Fruit fly (Drosophila melanogaster) whole organism, prepupa: Measurements from ENCODE around the gene MED1.

Experiments
- Blimp-1 ChIP-seq: fragments of 200-800 bp; sonication (Bioruptor generic); optimal IDR thresholded peaks from 3 replicates; lab custom pipeline; 2017; ENCODE audit warnings: missing biosample characterization, missing genetic modification characterization, mild to moderate bottlenecking, moderate library complexity, missing genetic modification reagents
- CG10631 ChIP-seq: fragments of 200-800 bp; sonication (Bioruptor generic); optimal IDR thresholded peaks from 2 replicates; lab custom pipeline; 2016; ENCODE audit warnings: missing biosample characterization, missing genetic modification characterization
- CG11294 ChIP-seq: fragments of 200-800 bp; sonication (Bioruptor generic); IDR thresholded peaks from 2 replicates; pipeline ENCODE4 v1.3.6; 2022; ENCODE audit warnings: missing biosample characterization, missing genetic modification characterization
- CG11902 ChIP-seq: fragments of 200-800 bp; sonication (Bioruptor generic); optimal IDR thresholded peaks from 3 replicates; lab custom pipeline; 2016; ENCODE audit warnings: missing biosample characterization, missing genetic modification characterization
- CG15336 ChIP-seq: fragments of 200-800 bp; sonication (Bioruptor generic); IDR thresholded peaks from 2 replicates; pipeline ENCODE4 v1.3.6; 2022; ENCODE audit warnings: missing biosample characterization, missing genetic modification characterization
- CG1621 ChIP-seq: fragments of 200-800 bp; sonication (Bioruptor generic); optimal IDR thresholded peaks from 3 replicates; lab custom pipeline; 2018; ENCODE audit warnings: missing biosample characterization, mild to moderate bottlenecking, missing genetic modification characterization
- CG3032 ChIP-seq: fragments of 200-800 bp; optimal IDR thresholded peaks from 2 replicates; lab custom pipeline; 2019; ENCODE audit warnings: missing biosample characterization, mild to moderate bottlenecking, missing genetic modification characterization, moderate library complexity
- CG31627 ChIP-seq: fragments of 200-800 bp; sonication (Bioruptor generic); optimal IDR thresholded peaks from 3 replicates; lab custom pipeline; 2016; ENCODE audit warnings: missing biosample characterization, missing genetic modification characterization
- CG3919 ChIP-seq: fragments of 200-800 bp; sonication (Bioruptor generic); optimal IDR thresholded peaks from 3 replicates; lab custom pipeline; 2016; ENCODE audit warnings: missing biosample characterization, missing genetic modification characterization
- CG6792 ChIP-seq: fragments of 200-800 bp; sonication (Bioruptor generic); optimal IDR thresholded peaks from 3 replicates; lab custom pipeline; 2016; ENCODE audit warnings: missing biosample characterization, missing genetic modification characterization
- CG6808 ChIP-seq: fragments of 200-800 bp; sonication (Bioruptor generic); optimal IDR thresholded peaks from 3 replicates; lab custom pipeline; 2017; ENCODE audit warnings: missing biosample characterization, missing genetic modification characterization, mild to moderate bottlenecking, moderate library complexity, missing genetic modification reagents
- CG7368 ChIP-seq: fragments of 200-800 bp; sonication (Bioruptor generic); optimal IDR thresholded peaks from 3 replicates; lab custom pipeline; 2016; ENCODE audit warnings: missing biosample characterization, missing genetic modification characterization
- CG8319 ChIP-seq: fragments of 200-800 bp; sonication (Bioruptor generic); optimal IDR thresholded peaks from 3 replicates; lab custom pipeline; 2016; ENCODE audit warnings: missing biosample characterization, missing genetic modification characterization
- CG9139 ChIP-seq: fragments of 200-800 bp; sonication (Bioruptor generic); optimal IDR thresholded peaks from 3 replicates; lab custom pipeline; 2017; ENCODE audit warnings: missing biosample characterization, mild to moderate bottlenecking, missing genetic modification characterization
- Eip75B ChIP-seq: fragments of 200-800 bp; sonication (Bioruptor generic); optimal IDR thresholded peaks from 3 replicates; lab custom pipeline; 2016; ENCODE audit warnings: missing biosample characterization, missing genetic modification characterization
- Eip78C ChIP-seq: fragments of 200-800 bp; sonication (Bioruptor generic); peaks from one replicate; lab custom pipeline; 2016; ENCODE audit warnings: missing biosample characterization, missing genetic modification characterization
- Ets21C ChIP-seq: fragments of 200-800 bp; sonication (Bioruptor generic); optimal IDR thresholded peaks from 3 replicates; lab custom pipeline; 2016; ENCODE audit warnings: missing biosample characterization, missing genetic modification characterization
- Gug ChIP-seq: fragments of 200-800 bp; sonication (Bioruptor generic); IDR thresholded peaks from 2 replicates; pipeline ENCODE4 v1.3.6; 2022; ENCODE audit warnings: missing biosample characterization, missing genetic modification characterization
- Hr39 ChIP-seq: fragments of 200-800 bp; sonication (Bioruptor generic); optimal IDR thresholded peaks from 2 replicates; lab custom pipeline; 2016; ENCODE audit warnings: missing biosample characterization, missing genetic modification characterization
- Hr4 ChIP-seq: fragments of 200-800 bp; sonication (Bioruptor generic); optimal IDR thresholded peaks from 3 replicates; lab custom pipeline; 2016; ENCODE audit warnings: missing biosample characterization, missing genetic modification characterization
- Lpt ChIP-seq: fragments of 200-800 bp; sonication (Bioruptor generic); optimal IDR thresholded peaks from 3 replicates; lab custom pipeline; 2016; ENCODE audit warnings: missing biosample characterization, missing genetic modification characterization
- Met ChIP-seq: fragments of 200-800 bp; sonication (Bioruptor generic); optimal IDR thresholded peaks from 3 replicates; lab custom pipeline; 2016; ENCODE audit warnings: missing biosample characterization, missing genetic modification characterization
- OdsH ChIP-seq: fragments of 200-800 bp; sonication (Bioruptor generic); optimal IDR thresholded peaks from 3 replicates; lab custom pipeline; 2016; ENCODE audit warnings: missing biosample characterization, missing genetic modification characterization
- Smox ChIP-seq: fragments of 200-800 bp; sonication (Bioruptor generic); optimal IDR thresholded peaks from 3 replicates; lab custom pipeline; 2016; ENCODE audit warnings: missing biosample characterization, missing genetic modification characterization
- Sox14 ChIP-seq: fragments of 200-800 bp; sonication (Bioruptor generic); optimal IDR thresholded peaks from 3 replicates; lab custom pipeline; 2016; ENCODE audit warnings: missing biosample characterization, missing genetic modification characterization
- acj6 ChIP-seq: fragments of 200-800 bp; sonication (Bioruptor generic); optimal IDR thresholded peaks from 3 replicates; lab custom pipeline; 2016; ENCODE audit warnings: missing biosample characterization, missing genetic modification characterization
- cyc ChIP-seq: fragments of 200-800 bp; sonication (Bioruptor generic); optimal IDR thresholded peaks from 3 replicates; lab custom pipeline; 2016; ENCODE audit warnings: missing biosample characterization, missing genetic modification characterization
- dac ChIP-seq: fragments of 200-800 bp; sonication (Bioruptor generic); optimal IDR thresholded peaks from 2 replicates; lab custom pipeline; 2017; ENCODE audit warnings: missing biosample characterization, mild to moderate bottlenecking, missing genetic modification characterization
- dsx ChIP-seq: fragments of 200-800 bp; optimal IDR thresholded peaks from 3 replicates; lab custom pipeline; 2019; ENCODE audit warnings: missing biosample characterization, mild to moderate bottlenecking, missing genetic modification characterization, moderate library complexity; ENCODE audit not compliant: poor library complexity, severe bottlenecking
- eg ChIP-seq: fragments of 200-800 bp; sonication (Bioruptor generic); IDR thresholded peaks from 3 replicates; pipeline ENCODE4 v1.3.6; 2022; ENCODE audit warnings: missing biosample characterization, missing genetic modification characterization
- esn ChIP-seq: fragments of 200-800 bp; sonication (Bioruptor generic); optimal IDR thresholded peaks from 2 replicates; lab custom pipeline; 2016; ENCODE audit warnings: missing biosample characterization, mild to moderate bottlenecking, missing genetic modification characterization, moderate library complexity
- fd59A ChIP-seq: fragments of 200-800 bp; sonication (Bioruptor generic); optimal IDR thresholded peaks from 2 replicates; lab custom pipeline; 2017; ENCODE audit warnings: missing biosample characterization, mild to moderate bottlenecking, missing genetic modification characterization, missing genetic modification reagents
- fd85E ChIP-seq: fragments of 200-800 bp; sonication (Bioruptor generic); optimal IDR thresholded peaks from 3 replicates; lab custom pipeline; 2016; ENCODE audit warnings: missing biosample characterization, missing genetic modification characterization
- fkh ChIP-seq: fragments of 200-800 bp; sonication (Bioruptor generic); optimal IDR thresholded peaks from 3 replicates; lab custom pipeline; 2017; ENCODE audit warnings: missing biosample characterization, mild to moderate bottlenecking, missing genetic modification characterization, moderate library complexity
- lz ChIP-seq: fragments of 200-800 bp; sonication (Bioruptor generic); optimal IDR thresholded peaks from 3 replicates; lab custom pipeline; 2016; ENCODE audit warnings: missing biosample characterization, missing genetic modification characterization
- pdm3 ChIP-seq: fragments of 200-800 bp; sonication (Bioruptor generic); optimal IDR thresholded peaks from 3 replicates; lab custom pipeline; 2016; ENCODE audit warnings: missing biosample characterization, missing genetic modification characterization
- salr ChIP-seq, 2 experiments: fragments of 200-800 bp; sonication (Bioruptor generic); optimal IDR thresholded peaks; 3 replicates each; lab custom pipeline; 2016 to 2018; ENCODE audit warnings: missing biosample characterization in 2 of 2, missing genetic modification characterization in 2 of 2, mild to moderate bottlenecking in 1 of 2
- spab ChIP-seq: fragments of 200-800 bp; sonication (Bioruptor generic); optimal IDR thresholded peaks from 2 replicates; lab custom pipeline; 2017; ENCODE audit warnings: missing biosample characterization, mild to moderate bottlenecking, missing genetic modification characterization, missing genetic modification reagents
- ss ChIP-seq, 2 experiments: fragments of 200-800 bp; sonication (Bioruptor generic); optimal IDR thresholded peaks; 2 replicates in 1 of 2; 3 replicates in 1 of 2; lab custom pipeline; 2017 to 2018; ENCODE audit warnings: mild to moderate bottlenecking in 2 of 2, missing biosample characterization in 2 of 2, missing genetic modification characterization in 2 of 2, moderate library complexity in 1 of 2
- svp ChIP-seq: fragments of 200-800 bp; sonication (Bioruptor generic); peaks from one replicate; lab custom pipeline; 2016; ENCODE audit warnings: missing biosample characterization, missing genetic modification characterization
- topi ChIP-seq: fragments of 200-800 bp; sonication (Bioruptor generic); optimal IDR thresholded peaks from 3 replicates; lab custom pipeline; 2016; ENCODE audit warnings: missing biosample characterization, missing genetic modification characterization

The MED1 gene

DNA sequence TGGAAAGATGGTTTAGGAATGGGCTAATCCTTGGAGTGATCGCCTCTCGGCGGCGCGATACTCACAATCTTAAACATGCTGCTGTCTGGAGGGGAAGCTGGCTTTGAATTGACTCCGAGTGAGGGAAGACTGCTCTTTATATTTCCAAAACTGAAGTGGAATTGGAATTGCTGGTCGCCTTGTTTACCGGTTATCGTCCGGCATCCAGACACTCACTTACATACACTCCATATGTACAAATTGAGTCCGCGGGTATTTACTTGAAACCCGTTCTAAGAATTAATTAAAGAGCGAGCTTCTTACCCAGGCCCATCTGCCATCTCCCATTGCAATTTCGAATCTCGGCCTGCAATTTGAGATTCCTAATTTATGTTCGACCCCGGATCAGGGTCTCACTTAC, 32.6 kb upstream of the MED1 start, which contains the start of gene Cpr78E:
Gene Cpr78E (minus strand): TSS at position 101 of the 400 bp plus-strand sequence.
- TF ChIP-seq Lpt (GFP tag; lab: Kevin White, UChicago) = no peak
- TF ChIP-seq svp = peak; percentile 26

DNA sequence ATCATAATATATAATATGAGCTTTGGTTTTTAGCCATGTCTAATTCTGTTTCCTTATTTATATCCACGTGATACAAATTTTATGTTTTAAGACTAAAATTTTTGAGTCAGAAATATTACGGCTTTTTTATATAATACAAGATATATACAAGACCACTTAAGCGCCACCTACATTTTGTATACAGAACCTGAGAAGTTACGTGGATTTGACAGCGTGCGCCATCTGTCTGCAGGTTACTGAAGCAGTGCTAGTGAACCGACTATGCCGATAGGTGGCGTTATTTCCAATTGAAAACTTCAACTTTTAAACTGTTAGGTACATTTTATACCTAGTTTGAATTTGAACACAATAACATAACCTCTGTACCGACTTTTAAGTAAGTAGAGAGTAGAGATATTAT, 18.5 kb upstream of the MED1 start:
- peak; percentile 35 for TF ChIP-seq Hr4 (GFP tag; lab: Kevin White, UChicago)
- peak; percentile 24 for TF ChIP-seq Smox
- TF ChIP-seq lz (GFP tag; lab: Kevin White, UChicago) = peak; percentile 68
- TF ChIP-seq Blimp-1 = no peak
- TF ChIP-seq topi (GFP tag; lab: Kevin White, UChicago) = peak; percentile 47
- peak; percentile 47 for TF ChIP-seq pdm3 (GFP tag; lab: Kevin White, UChicago)
- TF ChIP-seq CG6792 (GFP tag; lab: Kevin White, UChicago) = peak; percentile 27
- peak; percentile 69 for TF ChIP-seq cyc (GFP tag; lab: Kevin White, UChicago)
- TF ChIP-seq Met (GFP tag; lab: Kevin White, UChicago) = peak; percentile 48
- no peak for TF ChIP-seq CG7368 (GFP tag; lab: Kevin White, UChicago)
- TF ChIP-seq CG3919 (GFP tag; lab: Kevin White, UChicago) = peak; percentile 21
- peak; percentile 69 for TF ChIP-seq Eip78C (GFP tag; lab: Kevin White, UChicago)
- peak; percentile 26 for TF ChIP-seq acj6 (GFP tag; lab: Kevin White, UChicago)
- TF ChIP-seq fd85E (GFP tag; lab: Kevin White, UChicago) = no peak
- peak; percentile 45 for TF ChIP-seq OdsH (GFP tag; lab: Kevin White, UChicago)
- TF ChIP-seq svp = peak; percentile 23
- no peak for TF ChIP-seq spab (GFP tag; lab: Kevin White, UChicago)
- no peak for TF ChIP-seq CG8319 (GFP tag; lab: Kevin White, UChicago)
- peak; percentile 19 for TF ChIP-seq Eip75B (GFP tag; lab: Kevin White, UChicago)
- TF ChIP-seq Ets21C (GFP tag; lab: Kevin White, UChicago) = peak; percentile 36
- peak; percentile 69 for TF ChIP-seq esn
- no peak for TF ChIP-seq ss (GFP tag; optimal IDR thresholded peaks at IDR 0.05; lab: Kevin White, UChicago)
- TF ChIP-seq CG10631 (GFP tag; lab: Kevin White, UChicago) = peak; percentile 16
- TF ChIP-seq fkh (GFP tag; lab: Kevin White, UChicago) = no peak
- TF ChIP-seq CG11902 = peak; percentile 46
- TF ChIP-seq CG15336 (GFP tag; lab: Robert Waterston, UW) = no peak
- peak; percentile 54 for TF ChIP-seq CG1621 (tag; lab: Kevin White, UChicago)
- no peak for TF ChIP-seq CG6808
- TF ChIP-seq Hr39 (GFP tag; lab: Kevin White, UChicago) = peak; percentile 76
- TF ChIP-seq fd59A (GFP tag; lab: Kevin White, UChicago) = no peak
- TF ChIP-seq CG31627 (GFP tag; lab: Kevin White, UChicago) = peak; percentile 79

DNA sequence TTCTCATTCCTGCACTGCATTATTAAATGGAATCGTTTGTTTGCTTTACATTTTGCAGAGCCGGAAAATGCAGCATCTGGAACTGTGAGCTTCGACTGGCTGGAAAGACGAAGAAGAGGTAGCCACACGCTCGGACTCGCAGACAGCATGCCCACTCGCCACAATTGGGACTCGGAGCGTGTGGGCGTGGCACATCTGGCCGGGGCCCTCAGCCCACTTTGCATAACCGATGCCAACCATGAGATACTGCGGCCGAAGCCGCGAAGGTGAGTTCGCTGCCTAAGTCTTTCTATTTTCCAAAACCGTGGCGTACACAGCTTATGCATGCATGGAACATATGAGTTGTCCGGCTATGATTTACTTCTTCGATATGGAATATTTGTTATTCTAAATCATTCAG, 17.9 kb upstream of the MED1 start:
- TF ChIP-seq lz (GFP tag; lab: Kevin White, UChicago) (no peak), dsx (GFP tag; lab: Kevin White, UChicago) (no peak), Eip78C (GFP tag; lab: Kevin White, UChicago) (no peak), Ets21C (GFP tag; lab: Kevin White, UChicago) (no peak), CG11902 (no peak), eg (GFP tag; lab: Robert Waterston, UW) (no peak), CG3032 (no peak), CG11294 (GFP tag; lab: Robert Waterston, UW) (no peak), Sox14 (GFP tag; lab: Kevin White, UChicago) (no peak), Gug (GFP tag; lab: Robert Waterston, UW) (no peak), salr (GFP tag; optimal IDR thresholded peaks at IDR 0.05; lab: Kevin White, UChicago) (no peak), acj6 (GFP tag; lab: Kevin White, UChicago) (no peak), dac (GFP tag; lab: Kevin White, UChicago) (no peak), CG9139 (GFP tag; lab: Kevin White, UChicago) (no peak)
